Fruit fly (Drosophila melanogaster): Measurements from ENCODE around the gene Kmn1.

DNA sequence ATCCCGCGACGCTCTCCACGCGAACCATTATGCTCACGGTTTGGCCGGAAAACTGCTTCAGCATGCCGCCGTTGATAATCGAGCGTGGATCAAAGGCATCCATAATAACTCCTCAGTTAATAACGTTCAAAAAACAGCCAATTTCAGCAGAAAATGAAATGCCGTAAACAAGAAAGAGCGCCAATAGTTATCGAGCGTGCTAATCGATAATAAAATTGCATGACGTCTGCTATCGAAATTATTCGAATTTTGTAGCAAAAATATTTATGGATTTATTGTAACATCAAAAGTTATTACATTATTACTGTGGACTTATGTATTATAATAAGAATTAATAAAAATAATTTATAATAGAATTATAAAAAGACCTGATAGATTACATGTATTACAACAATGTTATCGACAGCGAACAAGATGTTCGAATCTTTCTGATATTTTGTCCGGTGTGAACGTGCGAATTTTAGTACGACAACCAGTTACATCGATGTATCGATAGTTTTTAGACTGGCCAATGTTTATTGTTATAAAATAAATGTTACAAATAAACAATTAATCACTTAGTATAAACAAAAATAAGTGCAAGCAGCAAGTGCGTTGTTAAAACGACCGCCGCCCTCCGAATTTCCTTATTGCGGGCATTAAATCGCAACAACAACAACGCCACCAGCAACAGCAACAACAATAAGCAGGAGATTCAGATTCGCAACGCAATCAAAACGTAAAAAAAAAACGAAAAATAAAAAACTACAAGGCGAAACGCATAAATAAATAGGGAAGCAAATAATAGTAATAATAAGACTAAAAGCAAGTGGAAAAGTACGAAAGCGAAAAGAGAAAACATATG, 43.6 kb upstream of the Kmn1 start, which contains the start of the genes RPA3 and Met:
- TF ChIP-seq CG1620 (GFP tag; optimal IDR thresholded peaks at IDR 0.05) (no peak), toe (GFP tag; optimal IDR thresholded peaks at IDR 0.05) (no peak), kay (GFP tag; ENCODE audit: borderline replicate concordance) (no peak), cnc (optimal IDR thresholded peaks at IDR 0.05) (no peak), pad (GFP tag; optimal IDR thresholded peaks at IDR 0.05) (no peak), Hr96 (GFP tag; optimal IDR thresholded peaks at IDR 0.05) (no peak), CG7045 (GFP tag; optimal IDR thresholded peaks at IDR 0.05) (no peak), ovo (GFP tag; optimal IDR thresholded peaks at IDR 0.05) (no peak), Crg-1 (GFP tag; optimal IDR thresholded peaks at IDR 0.05) (no peak), CG7101 (tag; optimal IDR thresholded peaks at IDR 0.05) (no peak), CG11617 (GFP tag; optimal IDR thresholded peaks at IDR 0.05) (no peak)
